Worm (Caenorhabditis elegans): Measurements from ENCODE around the gene ZK1320.2.

ce11 chrII:9618759-9619158 lies 40.0 kb downstream of the ZK1320.2 start:
- TF ChIP-seq ama-1 (optimal IDR thresholded peaks at IDR 0.05), result no peak
- no peak for TF ChIP-seq ama-1 (GFP tag; optimal IDR thresholded peaks at IDR 0.05)
- no peak for TF ChIP-seq egl-44 (GFP tag; IDR thresholded peaks at IDR 0.05)
- TF ChIP-seq mxl-1 (tag; optimal IDR thresholded peaks at IDR 0.05), result no peak
- TF ChIP-seq unc-62 (GFP tag; optimal IDR thresholded peaks at IDR 0.05), result no peak
- no peak for TF ChIP-seq snpc-1.3 (tag; optimal IDR thresholded peaks at IDR 0.05; ENCODE audit: insufficient read depth)
- TF ChIP-seq ztf-28 (GFP tag; IDR thresholded peaks at IDR 0.05), result no peak
- TF ChIP-seq nfya-1 (tag; optimal IDR thresholded peaks at IDR 0.05; ENCODE audit: borderline replicate concordance, insufficient read depth), result no peak
- no peak for TF ChIP-seq B0035.1 (tag; optimal IDR thresholded peaks at IDR 0.05)
- TF ChIP-seq attf-3 (GFP tag; conservative IDR thresholded peaks at IDR 0.05), result no peak
- no peak for TF ChIP-seq ceh-79 (tag; optimal IDR thresholded peaks at IDR 0.05)
- TF ChIP-seq F22D6.2 (tag; optimal IDR thresholded peaks at IDR 0.05), result no peak

Measured in whole organism, young adult.